Fruit fly (Drosophila melanogaster) whole organism, wandering third instar larva: ENCODE results near the gene CG42688.

Source experiments
- Dif ChIP-seq: fragments of 200-275, 200-300 bp; sonication (Bioruptor generic); optimal IDR thresholded peaks from 2 replicates; lab custom pipeline; 2018; ENCODE audit warnings: missing biosample characterization, missing genetic modification characterization; ENCODE audit not compliant: partially characterized antibody
- Hr78 ChIP-seq: fragments of >200 bp; optimal IDR thresholded peaks from 2 replicates; lab custom pipeline; 2017; ENCODE audit warnings: missing biosample characterization, missing genetic modification characterization
- Myc ChIP-seq: fragments of >200 bp; optimal IDR thresholded peaks from 2 replicates; lab custom pipeline; 2017
- Sp1 ChIP-seq: fragments of 200-800 bp; sonication (Bioruptor generic); optimal IDR thresholded peaks from 3 replicates; lab custom pipeline; 2019; ENCODE audit warnings: missing biosample characterization, mild to moderate bottlenecking, missing genetic modification characterization, moderate library complexity
- psq ChIP-seq: fragments of 200-800 bp; sonication (Bioruptor generic); optimal IDR thresholded peaks from 3 replicates; lab custom pipeline; 2017; ENCODE audit warnings: missing biosample characterization, mild to moderate bottlenecking, missing genetic modification characterization, moderate library complexity
- tai ChIP-seq: sonication (Bioruptor generic); optimal IDR thresholded peaks from 2 replicates; lab custom pipeline; 2016; ENCODE audit warnings: missing biosample characterization, missing genetic modification characterization
- woc ChIP-seq: sonication (Bioruptor generic); optimal IDR thresholded peaks from 2 replicates; lab custom pipeline; 2016; ENCODE audit warnings: missing biosample characterization, mild to moderate bottlenecking, missing genetic modification characterization

DNA sequence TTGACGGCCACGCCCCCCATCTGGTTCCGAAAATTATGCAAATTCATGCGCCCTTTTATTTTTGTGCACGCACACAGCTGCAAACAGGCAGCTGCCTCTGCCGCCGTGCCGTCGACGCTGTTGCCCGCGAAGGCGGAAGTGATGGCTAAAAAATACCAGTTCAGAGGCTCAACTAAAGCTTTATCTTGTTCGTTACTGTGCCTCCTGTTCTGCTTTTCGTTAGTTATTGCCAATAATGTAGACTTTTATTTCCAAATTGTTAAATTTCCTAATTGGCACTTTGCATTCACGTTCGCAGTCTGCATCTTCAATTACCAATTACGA, 48.3 kb downstream of the CG42688 start:
- TF ChIP-seq Sp1 (GFP tag; lab: Kevin White, UChicago): no peak
- TF ChIP-seq Hr78: no peak
- no peak for TF ChIP-seq tai (GFP tag; lab: Kevin White, UChicago)
- TF ChIP-seq Myc (lab: Kevin White, UChicago): no peak
- TF ChIP-seq Dif (GFP tag; lab: Kevin White, UChicago): no peak
- TF ChIP-seq psq (GFP tag; lab: Kevin White, UChicago): no peak
- no peak for TF ChIP-seq woc
